Worm (Caenorhabditis elegans): Measurements from ENCODE around the gene F54D12.2.

ce11 chrII:1362423-1362822 is 36.1 kb upstream of the F54D12.2 start:
- no peak for TF ChIP-seq ztf-23 (GFP tag; IDR thresholded peaks at IDR 0.05)
- TF ChIP-seq cog-1 (tag; optimal IDR thresholded peaks at IDR 0.05): no peak
- no peak for TF ChIP-seq flt-1 (GFP tag; IDR thresholded peaks at IDR 0.05)
- no peak for TF ChIP-seq med-1 (GFP tag; optimal IDR thresholded peaks at IDR 0.05; ENCODE audit: insufficient read depth)
- no peak for TF ChIP-seq ztf-29 (GFP tag; IDR thresholded peaks at IDR 0.05)
- no peak for TF ChIP-seq klf-2 (GFP tag; conservative IDR thresholded peaks at IDR 0.05)
- TF ChIP-seq T22C8.4 (GFP tag; IDR thresholded peaks at IDR 0.05): no peak
- no peak for TF ChIP-seq ref-1 (GFP tag; conservative IDR thresholded peaks at IDR 0.05)

All from whole organism, midembryonic.